Fruit fly (Drosophila melanogaster) whole organism, embryonic: Measurements from ENCODE around the gene AP-1mu.

ENCODE experiments used
- Atf-2 ChIP-seq: fragments of 200-800 bp; sonication (Bioruptor generic); optimal IDR thresholded peaks from 2 replicates; lab custom pipeline; 2016; ENCODE audit warnings: missing biosample characterization, missing genetic modification characterization
- Blimp-1 ChIP-seq: fragments of 200-800 bp; sonication (Bioruptor generic); optimal IDR thresholded peaks from 3 replicates; lab custom pipeline; 2018; ENCODE audit warnings: missing biosample characterization, missing genetic modification characterization, mild to moderate bottlenecking, moderate library complexity, missing genetic modification reagents
- Bteb2 ChIP-seq: fragments of 200-800 bp; sonication (Bioruptor generic); optimal IDR thresholded peaks from 2 replicates; lab custom pipeline; 2016; ENCODE audit warnings: missing biosample characterization, missing genetic modification characterization
- C15 ChIP-seq: fragments of 200-800 bp; sonication (Bioruptor generic); IDR thresholded peaks from 3 replicates; pipeline ENCODE4 v1.3.6; 2022; ENCODE audit warnings: missing biosample characterization, missing genetic modification characterization
- CG10274 ChIP-seq: fragments of 200-800 bp; sonication (Bioruptor generic); optimal IDR thresholded peaks from 3 replicates; lab custom pipeline; 2017; ENCODE audit warnings: missing biosample characterization, mild to moderate bottlenecking, missing genetic modification characterization
- CG11695 ChIP-seq: fragments of 200-800 bp; sonication (Bioruptor generic); IDR thresholded peaks from 3 replicates; pipeline ENCODE4 v1.3.6; 2022; ENCODE audit warnings: missing biosample characterization, missing genetic modification characterization
- CG12236 ChIP-seq: fragments of 200-800 bp; sonication (Bioruptor generic); optimal IDR thresholded peaks from 2 replicates; lab custom pipeline; 2016; ENCODE audit warnings: missing biosample characterization, missing genetic modification characterization
- CG12391 ChIP-seq: fragments of 200-800 bp; sonication (Bioruptor generic); optimal IDR thresholded peaks from 3 replicates; lab custom pipeline; 2018; ENCODE audit warnings: missing biosample characterization, mild to moderate bottlenecking, missing genetic modification characterization, moderate library complexity
- CG16813 ChIP-seq: fragments of 200-800 bp; sonication (Bioruptor generic); IDR thresholded peaks from 3 replicates; pipeline ENCODE4 v1.3.6; 2022; ENCODE audit warnings: missing biosample characterization, missing genetic modification characterization; ENCODE audit not compliant: partially characterized antibody
- CG18262 ChIP-seq: fragments of 200-800 bp; optimal IDR thresholded peaks from 3 replicates; lab custom pipeline; 2019; ENCODE audit warnings: missing biosample characterization, mild to moderate bottlenecking, missing genetic modification characterization, moderate library complexity
- CG18599 ChIP-seq: fragments of 200-800 bp; sonication (Bioruptor generic); optimal IDR thresholded peaks from 3 replicates; lab custom pipeline; 2017; ENCODE audit warnings: missing biosample characterization, missing genetic modification characterization, mild to moderate bottlenecking, moderate library complexity, missing genetic modification reagents
- CG4282 ChIP-seq: fragments of 200-800 bp; sonication (Bioruptor generic); optimal IDR thresholded peaks from 2 replicates; lab custom pipeline; 2016; ENCODE audit warnings: missing biosample characterization, missing genetic modification characterization
- CG4360 ChIP-seq: fragments of 200-800 bp; sonication (Bioruptor generic); IDR thresholded peaks from 2 replicates; pipeline ENCODE4 v1.3.6; 2022; ENCODE audit warnings: missing biosample characterization, missing genetic modification characterization
- CG4617 ChIP-seq: fragments of 200-800 bp; sonication (Bioruptor generic); optimal IDR thresholded peaks from 3 replicates; lab custom pipeline; 2016; ENCODE audit warnings: missing biosample characterization, missing genetic modification characterization, borderline replicate concordance
- CG8089 ChIP-seq: fragments of 200-800 bp; sonication (Bioruptor generic); optimal IDR thresholded peaks from 3 replicates; lab custom pipeline; 2016; ENCODE audit warnings: missing biosample characterization, missing genetic modification characterization
- HLH54F ChIP-seq: fragments of 200-800 bp; sonication (Bioruptor generic); optimal IDR thresholded peaks from 3 replicates; lab custom pipeline; 2016; ENCODE audit warnings: missing biosample characterization, missing genetic modification characterization
- HLHmδ ChIP-seq: fragments of 200-800 bp; sonication (Bioruptor generic); optimal IDR thresholded peaks from 2 replicates; lab custom pipeline; 2018; ENCODE audit warnings: missing biosample characterization, mild to moderate bottlenecking, missing genetic modification characterization, moderate library complexity
- NC2β ChIP-seq: fragments of 200-800 bp; sonication (Bioruptor generic); optimal IDR thresholded peaks from 2 replicates; lab custom pipeline; 2016; ENCODE audit warnings: missing biosample characterization, missing genetic modification characterization
- Opbp ChIP-seq: fragments of 200-800 bp; sonication (Bioruptor generic); IDR thresholded peaks from 3 replicates; pipeline ENCODE4 v1.3.6; 2022; ENCODE audit warnings: missing biosample characterization, missing genetic modification characterization; ENCODE audit not compliant: partially characterized antibody
- Poxn ChIP-seq: fragments of 200-800 bp; sonication (Bioruptor generic); IDR thresholded peaks from 2 replicates; pipeline ENCODE4 v1.3.6; 2022; ENCODE audit warnings: missing biosample characterization, missing genetic modification characterization
- aop ChIP-seq: fragments of 200-800 bp; sonication (Bioruptor generic); IDR thresholded peaks from 2 replicates; pipeline ENCODE4 v1.3.6; 2022; ENCODE audit warnings: missing biosample characterization, missing genetic modification characterization
- az2 ChIP-seq: fragments of 200-800 bp; sonication (Bioruptor generic); optimal IDR thresholded peaks from 3 replicates; lab custom pipeline; 2016; ENCODE audit warnings: missing biosample characterization, missing genetic modification characterization
- bigmax ChIP-seq: fragments of 200-800 bp; sonication (Bioruptor generic); optimal IDR thresholded peaks from 2 replicates; lab custom pipeline; 2018; ENCODE audit warnings: missing biosample characterization, mild to moderate bottlenecking, missing genetic modification characterization
- cad ChIP-seq: fragments of >200 bp; optimal IDR thresholded peaks from 2 replicates; lab custom pipeline; 2017; ENCODE audit warnings: missing biosample characterization, missing genetic modification characterization
- dm ChIP-seq: fragments of 200-800 bp; sonication (Bioruptor generic); optimal IDR thresholded peaks from 3 replicates; lab custom pipeline; 2016; ENCODE audit warnings: missing biosample characterization, missing genetic modification characterization
- dmrt11E ChIP-seq: fragments of 200-800 bp; sonication (Bioruptor generic); optimal IDR thresholded peaks from 3 replicates; lab custom pipeline; 2018; ENCODE audit warnings: missing biosample characterization, mild to moderate bottlenecking, missing genetic modification characterization, moderate library complexity
- grau ChIP-seq: fragments of 200-800 bp; optimal IDR thresholded peaks from 3 replicates; lab custom pipeline; 2019; ENCODE audit warnings: missing biosample characterization, mild to moderate bottlenecking, missing genetic modification characterization, moderate library complexity
- h ChIP-seq: fragments of >200 bp; optimal IDR thresholded peaks from 2 replicates; lab custom pipeline; 2017
- jing ChIP-seq: fragments of 200-800 bp; sonication (Bioruptor generic); optimal IDR thresholded peaks from 2 replicates; lab custom pipeline; 2018; ENCODE audit warnings: missing biosample characterization, mild to moderate bottlenecking, missing genetic modification characterization
- kah ChIP-seq: fragments of 200-800 bp; sonication (Bioruptor generic); optimal IDR thresholded peaks from 2 replicates; lab custom pipeline; 2018; ENCODE audit warnings: missing biosample characterization, mild to moderate bottlenecking, missing genetic modification characterization
- kay ChIP-seq: fragments of 200-800 bp; sonication (Bioruptor generic); optimal IDR thresholded peaks from 2 replicates; lab custom pipeline; 2016; ENCODE audit warnings: missing biosample characterization, missing genetic modification characterization
- mam ChIP-seq: fragments of 200-800 bp; sonication (Bioruptor generic); optimal IDR thresholded peaks from 3 replicates; lab custom pipeline; 2016; ENCODE audit warnings: missing biosample characterization, missing genetic modification characterization
- nerfin-1 ChIP-seq: fragments of 200-800 bp; sonication (Bioruptor generic); optimal IDR thresholded peaks from 3 replicates; lab custom pipeline; 2019; ENCODE audit warnings: missing biosample characterization, mild to moderate bottlenecking, missing genetic modification characterization, moderate library complexity
- pnt ChIP-seq: fragments of 200-800 bp; sonication (Bioruptor generic); optimal IDR thresholded peaks from 3 replicates; lab custom pipeline; 2016; ENCODE audit warnings: missing biosample characterization, missing genetic modification characterization
- prd ChIP-seq, 3 experiments: fragments of >200 bp in 2 of 3; fragments of 200-800 bp in 1 of 3; sonication (Bioruptor generic) in 1 of 3; optimal IDR thresholded peaks in 2 of 3; IDR thresholded peaks in 1 of 3; 2 replicates in 2 of 3; 3 replicates in 1 of 3; pipeline versions ENCODE4 v1.3.6 to Lab custom; 2017 to 2022; ENCODE audit warnings: missing biosample characterization in 1 of 3, missing genetic modification characterization in 1 of 3
- pzg ChIP-seq: fragments of 200-800 bp; sonication (Bioruptor generic); optimal IDR thresholded peaks from 3 replicates; lab custom pipeline; 2018; ENCODE audit warnings: missing biosample characterization, mild to moderate bottlenecking, missing genetic modification characterization, moderate library complexity
- ro ChIP-seq: fragments of 200-800 bp; sonication (Bioruptor generic); IDR thresholded peaks from 2 replicates; pipeline ENCODE4 v1.3.6; 2022; ENCODE audit warnings: missing biosample characterization, missing genetic modification characterization
- sd ChIP-seq: fragments of 200-800 bp; sonication (Bioruptor generic); optimal IDR thresholded peaks from 3 replicates; lab custom pipeline; 2018; ENCODE audit warnings: missing biosample characterization, mild to moderate bottlenecking, missing genetic modification characterization, moderate library complexity
- slp2 ChIP-seq: fragments of 200-800 bp; sonication (Bioruptor generic); optimal IDR thresholded peaks from 2 replicates; lab custom pipeline; 2016; ENCODE audit warnings: missing biosample characterization, missing genetic modification characterization
- sna ChIP-seq: fragments of 200-800 bp; sonication (Bioruptor generic); IDR thresholded peaks from 2 replicates; pipeline ENCODE4 v1.3.6; 2022; ENCODE audit warnings: missing biosample characterization, missing genetic modification characterization; ENCODE audit not compliant: partially characterized antibody
- tgo ChIP-seq: fragments of 200-800 bp; sonication (Bioruptor generic); IDR thresholded peaks from 3 replicates; pipeline ENCODE4 v1.3.6; 2022; ENCODE audit warnings: missing biosample characterization, missing genetic modification characterization
- tio ChIP-seq: fragments of 200-800 bp; sonication (Bioruptor generic); optimal IDR thresholded peaks from 2 replicates; lab custom pipeline; 2017; ENCODE audit warnings: missing biosample characterization, missing genetic modification characterization, inconsistent platforms
- toy ChIP-seq: fragments of 200-800 bp; sonication (Bioruptor generic); IDR thresholded peaks from 2 replicates; pipeline ENCODE4 v1.3.6; 2022; ENCODE audit warnings: missing biosample characterization, missing genetic modification characterization
- ttk ChIP-seq: fragments of 200-800 bp; sonication (Bioruptor generic); IDR thresholded peaks from 2 replicates; pipeline ENCODE4 v2.1.2; 2022; ENCODE audit warnings: missing biosample characterization, missing genetic modification characterization
- twi ChIP-seq: fragments of 200-800 bp; optimal IDR thresholded peaks from 2 replicates; lab custom pipeline; 2019; ENCODE audit warnings: missing biosample characterization, mild to moderate bottlenecking, missing genetic modification characterization, moderate library complexity
- unc-4 ChIP-seq: fragments of 200-800 bp; sonication (Bioruptor generic); IDR thresholded peaks from 2 replicates; pipeline ENCODE4 v1.3.6; 2022; ENCODE audit warnings: missing biosample characterization, missing genetic modification characterization; ENCODE audit not compliant: partially characterized antibody
- usp ChIP-seq: fragments of >200 bp; optimal IDR thresholded peaks from 2 replicates; lab custom pipeline; 2017; ENCODE audit warnings: missing biosample characterization, missing genetic modification characterization
- zen2 ChIP-seq: fragments of 200-800 bp; sonication (Bioruptor generic); IDR thresholded peaks from 3 replicates; pipeline ENCODE4 v1.3.6; 2022; ENCODE audit warnings: missing biosample characterization, missing genetic modification characterization; ENCODE audit not compliant: partially characterized antibody
- zfh1 ChIP-seq: fragments of 200-800 bp; sonication (Bioruptor generic); IDR thresholded peaks from 3 replicates; pipeline ENCODE4 v1.3.6; 2022; ENCODE audit warnings: missing biosample characterization, missing genetic modification characterization

AP-1mu gene

dm6 chr3R:9577382-9578137, 18.2 kb upstream of the AP-1mu start, which contains the start of the genes Kap-alpha3 and Son (continued):
- TF ChIP-seq jing (GFP tag; lab: Kevin White, UChicago) (peak; percentile 69), CG8089 (peak; percentile 93), pzg (GFP tag; lab: Kevin White, UChicago) (peak; percentile 86), CG16813 (peak; percentile 88), CG4282 (GFP tag; lab: Kevin White, UChicago) (peak; percentile 87), pnt (GFP tag; lab: Kevin White, UChicago) (peak; percentile 90), bigmax (peak; percentile 69), Atf-2 (peak; percentile 90), CG11695 (GFP tag; lab: Robert Waterston, UW) (peak; percentile 79), zen2 (GFP tag; lab: Robert Waterston, UW) (peak; percentile 75; the same call in 1 of the 3 replicates), C15 (GFP tag; lab: Robert Waterston, UW) (peak; percentile 80; the same call in 2 of the 3 replicates), sna (GFP tag; lab: Robert Waterston, UW) (peak; percentile 82), CG18262 (peak; percentile 84), kah (GFP tag; lab: Kevin White, UChicago) (peak; percentile 85), h (no peak), tgo (GFP tag; lab: Robert Waterston, UW) (peak; percentile 86), az2 (GFP tag; lab: Kevin White, UChicago) (peak; percentile 83), sd (peak; percentile 77), grau (peak; percentile 88), NC2β (GFP tag; lab: Kevin White, UChicago) (peak; percentile 97), tio (GFP tag; lab: Kevin White, UChicago) (peak; percentile 90), CG18599 (GFP tag; lab: Kevin White, UChicago) (peak; percentile 94), twi (tag; lab: Kevin White, UChicago) (peak; percentile 90), CG4360 (GFP tag; lab: Robert Waterston, UW) (no peak), cad (no peak), nerfin-1 (peak; percentile 90), HLH54F (GFP tag; lab: Kevin White, UChicago) (peak; percentile 94), CG12391 (tag; lab: Kevin White, UChicago) (peak; percentile 94), HLHmδ (GFP tag; lab: Kevin White, UChicago) (peak; percentile 97), dmrt11E (tag; lab: Kevin White, UChicago) (peak; percentile 85), mam (GFP tag; lab: Kevin White, UChicago) (peak; percentile 95), zfh1 (peak; percentile 81), ttk (GFP tag; lab: Robert Waterston, UW) (peak; percentile 88), toy (GFP tag; lab: Robert Waterston, UW) (peak; percentile 69; the same call in 1 of the 2 replicates), unc-4 (GFP tag; lab: Robert Waterston, UW) (peak; percentile 85), usp (GFP tag; lab: Kevin White, UChicago) (no peak), CG10274 (GFP tag; lab: Kevin White, UChicago) (peak; percentile 88), Opbp (GFP tag; lab: Robert Waterston, UW) (peak; percentile 99), aop (no peak), Bteb2 (GFP tag; lab: Kevin White, UChicago) (peak; percentile 91), CG4617 (peak; percentile 87), ro (GFP tag; lab: Robert Waterston, UW) (peak; percentile 47; the same call in 1 of the 2 replicates), Poxn (GFP tag; lab: Robert Waterston, UW) (peak; percentile 69), kay (GFP tag; lab: Kevin White, UChicago) (peak; percentile 80), dm (GFP tag; lab: Kevin White, UChicago) (peak; percentile 96), CG12236 (GFP tag; lab: Kevin White, UChicago) (peak; percentile 86), slp2 (GFP tag; lab: Kevin White, UChicago) (peak; percentile 91), prd (optimal IDR thresholded peaks at IDR 0.05; lab: Kevin White, UChicago) (no peak), prd (GFP tag; IDR thresholded peaks at IDR 0.05; lab: Robert Waterston, UW) (peak; percentile 89), Blimp-1 (peak; percentile 70)
